Fruit fly (Drosophila melanogaster) whole organism, prepupa: ENCODE results near the gene stv.
A peak's percentile ranks its signal among the peaks of the same experiment; 100 is the strongest.

ENCODE experiments used
- CG10631 ChIP-seq: fragments of 200-800 bp; sonication (Bioruptor generic); optimal IDR thresholded peaks from 2 replicates; lab custom pipeline; 2016; ENCODE audit warnings: missing biosample characterization, missing genetic modification characterization
- CG10669 ChIP-seq: fragments of 200-800 bp; sonication (Bioruptor generic); optimal IDR thresholded peaks from 3 replicates; lab custom pipeline; 2018; ENCODE audit warnings: missing biosample characterization, mild to moderate bottlenecking, missing genetic modification characterization, moderate library complexity
- CG11294 ChIP-seq: fragments of 200-800 bp; sonication (Bioruptor generic); IDR thresholded peaks from 2 replicates; pipeline ENCODE4 v1.3.6; 2022; ENCODE audit warnings: missing biosample characterization, missing genetic modification characterization
- CG11762 ChIP-seq: fragments of 200-800 bp; sonication (Bioruptor generic); optimal IDR thresholded peaks from 3 replicates; lab custom pipeline; 2016; ENCODE audit warnings: missing biosample characterization, missing genetic modification characterization; ENCODE audit not compliant: insufficient read depth
- CG11902 ChIP-seq: fragments of 200-800 bp; sonication (Bioruptor generic); optimal IDR thresholded peaks from 3 replicates; lab custom pipeline; 2016; ENCODE audit warnings: missing biosample characterization, missing genetic modification characterization
- CG15336 ChIP-seq: fragments of 200-800 bp; sonication (Bioruptor generic); IDR thresholded peaks from 2 replicates; pipeline ENCODE4 v1.3.6; 2022; ENCODE audit warnings: missing biosample characterization, missing genetic modification characterization
- CG1621 ChIP-seq: fragments of 200-800 bp; sonication (Bioruptor generic); optimal IDR thresholded peaks from 3 replicates; lab custom pipeline; 2018; ENCODE audit warnings: missing biosample characterization, mild to moderate bottlenecking, missing genetic modification characterization
- CG3032 ChIP-seq: fragments of 200-800 bp; optimal IDR thresholded peaks from 2 replicates; lab custom pipeline; 2019; ENCODE audit warnings: missing biosample characterization, mild to moderate bottlenecking, missing genetic modification characterization, moderate library complexity
- CG31627 ChIP-seq: fragments of 200-800 bp; sonication (Bioruptor generic); optimal IDR thresholded peaks from 3 replicates; lab custom pipeline; 2016; ENCODE audit warnings: missing biosample characterization, missing genetic modification characterization
- CG32006 ChIP-seq: fragments of 200-800 bp; sonication (Bioruptor generic); optimal IDR thresholded peaks from 3 replicates; lab custom pipeline; 2017; ENCODE audit warnings: missing biosample characterization, mild to moderate bottlenecking, missing genetic modification characterization
- CG3919 ChIP-seq: fragments of 200-800 bp; sonication (Bioruptor generic); optimal IDR thresholded peaks from 3 replicates; lab custom pipeline; 2016; ENCODE audit warnings: missing biosample characterization, missing genetic modification characterization
- CG6163 ChIP-seq: fragments of 200-800 bp; sonication (Bioruptor generic); IDR thresholded peaks from 3 replicates; pipeline ENCODE4 v1.3.6; 2022; ENCODE audit warnings: missing biosample characterization, missing genetic modification characterization
- CG6276 ChIP-seq: fragments of 200-800 bp; sonication (Bioruptor generic); optimal IDR thresholded peaks from 2 replicates; lab custom pipeline; 2017; ENCODE audit warnings: missing biosample characterization, mild to moderate bottlenecking, missing genetic modification characterization
- CG6792 ChIP-seq: fragments of 200-800 bp; sonication (Bioruptor generic); optimal IDR thresholded peaks from 3 replicates; lab custom pipeline; 2016; ENCODE audit warnings: missing biosample characterization, missing genetic modification characterization
- CG6808 ChIP-seq: fragments of 200-800 bp; sonication (Bioruptor generic); optimal IDR thresholded peaks from 3 replicates; lab custom pipeline; 2017; ENCODE audit warnings: missing biosample characterization, missing genetic modification characterization, mild to moderate bottlenecking, moderate library complexity, missing genetic modification reagents
- CG6854 ChIP-seq: fragments of 200-800 bp; sonication (Bioruptor generic); optimal IDR thresholded peaks from 2 replicates; lab custom pipeline; 2017; ENCODE audit warnings: missing biosample characterization, mild to moderate bottlenecking, missing genetic modification characterization
- CG7368 ChIP-seq: fragments of 200-800 bp; sonication (Bioruptor generic); optimal IDR thresholded peaks from 3 replicates; lab custom pipeline; 2016; ENCODE audit warnings: missing biosample characterization, missing genetic modification characterization
- CG8319 ChIP-seq: fragments of 200-800 bp; sonication (Bioruptor generic); optimal IDR thresholded peaks from 3 replicates; lab custom pipeline; 2016; ENCODE audit warnings: missing biosample characterization, missing genetic modification characterization
- CG8632 ChIP-seq: fragments of 200-800 bp; sonication (Bioruptor generic); optimal IDR thresholded peaks from 3 replicates; lab custom pipeline; 2016; ENCODE audit warnings: missing biosample characterization, missing genetic modification characterization
- CG9139 ChIP-seq: fragments of 200-800 bp; sonication (Bioruptor generic); optimal IDR thresholded peaks from 3 replicates; lab custom pipeline; 2017; ENCODE audit warnings: missing biosample characterization, mild to moderate bottlenecking, missing genetic modification characterization
- Eip75B ChIP-seq: fragments of 200-800 bp; sonication (Bioruptor generic); optimal IDR thresholded peaks from 3 replicates; lab custom pipeline; 2016; ENCODE audit warnings: missing biosample characterization, missing genetic modification characterization
- Eip93F ChIP-seq: fragments of 200-800 bp; sonication (Bioruptor generic); optimal IDR thresholded peaks from 2 replicates; lab custom pipeline; 2016; ENCODE audit warnings: missing biosample characterization, mild to moderate bottlenecking, missing genetic modification characterization
- Ets21C ChIP-seq: fragments of 200-800 bp; sonication (Bioruptor generic); optimal IDR thresholded peaks from 3 replicates; lab custom pipeline; 2016; ENCODE audit warnings: missing biosample characterization, missing genetic modification characterization
- Ets96B ChIP-seq: fragments of 200-800 bp; optimal IDR thresholded peaks from 2 replicates; lab custom pipeline; 2019; ENCODE audit warnings: missing biosample characterization, mild to moderate bottlenecking, missing genetic modification characterization, moderate library complexity
- Gug ChIP-seq: fragments of 200-800 bp; sonication (Bioruptor generic); IDR thresholded peaks from 2 replicates; pipeline ENCODE4 v1.3.6; 2022; ENCODE audit warnings: missing biosample characterization, missing genetic modification characterization
- Hr38 ChIP-seq: sonication (Bioruptor generic); optimal IDR thresholded peaks from 2 replicates; lab custom pipeline; 2016; ENCODE audit warnings: missing biosample characterization, missing genetic modification characterization
- Hr39 ChIP-seq: fragments of 200-800 bp; sonication (Bioruptor generic); optimal IDR thresholded peaks from 2 replicates; lab custom pipeline; 2016; ENCODE audit warnings: missing biosample characterization, missing genetic modification characterization
- Hr4 ChIP-seq: fragments of 200-800 bp; sonication (Bioruptor generic); optimal IDR thresholded peaks from 3 replicates; lab custom pipeline; 2016; ENCODE audit warnings: missing biosample characterization, missing genetic modification characterization
- Lpt ChIP-seq: fragments of 200-800 bp; sonication (Bioruptor generic); optimal IDR thresholded peaks from 3 replicates; lab custom pipeline; 2016; ENCODE audit warnings: missing biosample characterization, missing genetic modification characterization
- OdsH ChIP-seq: fragments of 200-800 bp; sonication (Bioruptor generic); optimal IDR thresholded peaks from 3 replicates; lab custom pipeline; 2016; ENCODE audit warnings: missing biosample characterization, missing genetic modification characterization
- Sox102F ChIP-seq: fragments of 200-800 bp; sonication (Bioruptor generic); optimal IDR thresholded peaks from 2 replicates; lab custom pipeline; 2016; ENCODE audit warnings: missing biosample characterization, mild to moderate bottlenecking, missing genetic modification characterization
- Sox15 ChIP-seq: fragments of 200-800 bp; sonication (Bioruptor generic); optimal IDR thresholded peaks from 3 replicates; lab custom pipeline; 2016; ENCODE audit warnings: missing biosample characterization, missing genetic modification characterization
- achi ChIP-seq: fragments of 200-800 bp; sonication (Bioruptor generic); optimal IDR thresholded peaks from 3 replicates; lab custom pipeline; 2016; ENCODE audit warnings: missing biosample characterization, missing genetic modification characterization
- acj6 ChIP-seq: fragments of 200-800 bp; sonication (Bioruptor generic); optimal IDR thresholded peaks from 3 replicates; lab custom pipeline; 2016; ENCODE audit warnings: missing biosample characterization, missing genetic modification characterization
- dac ChIP-seq: fragments of 200-800 bp; sonication (Bioruptor generic); optimal IDR thresholded peaks from 2 replicates; lab custom pipeline; 2017; ENCODE audit warnings: missing biosample characterization, mild to moderate bottlenecking, missing genetic modification characterization
- esn ChIP-seq: fragments of 200-800 bp; sonication (Bioruptor generic); optimal IDR thresholded peaks from 2 replicates; lab custom pipeline; 2016; ENCODE audit warnings: missing biosample characterization, mild to moderate bottlenecking, missing genetic modification characterization, moderate library complexity
- fd85E ChIP-seq: fragments of 200-800 bp; sonication (Bioruptor generic); optimal IDR thresholded peaks from 3 replicates; lab custom pipeline; 2016; ENCODE audit warnings: missing biosample characterization, missing genetic modification characterization
- lz ChIP-seq: fragments of 200-800 bp; sonication (Bioruptor generic); optimal IDR thresholded peaks from 3 replicates; lab custom pipeline; 2016; ENCODE audit warnings: missing biosample characterization, missing genetic modification characterization
- net ChIP-seq: fragments of 200-800 bp; sonication (Bioruptor generic); optimal IDR thresholded peaks from 3 replicates; lab custom pipeline; 2016; ENCODE audit warnings: missing biosample characterization, missing genetic modification characterization
- pdm3 ChIP-seq: fragments of 200-800 bp; sonication (Bioruptor generic); optimal IDR thresholded peaks from 3 replicates; lab custom pipeline; 2016; ENCODE audit warnings: missing biosample characterization, missing genetic modification characterization
- salr ChIP-seq, 2 experiments: fragments of 200-800 bp; sonication (Bioruptor generic); optimal IDR thresholded peaks; 3 replicates each; lab custom pipeline; 2016 to 2018; ENCODE audit warnings: missing biosample characterization in 2 of 2, missing genetic modification characterization in 2 of 2, mild to moderate bottlenecking in 1 of 2
- spab ChIP-seq: fragments of 200-800 bp; sonication (Bioruptor generic); optimal IDR thresholded peaks from 2 replicates; lab custom pipeline; 2017; ENCODE audit warnings: missing biosample characterization, mild to moderate bottlenecking, missing genetic modification characterization, missing genetic modification reagents
- ss ChIP-seq, 2 experiments: fragments of 200-800 bp; sonication (Bioruptor generic); optimal IDR thresholded peaks; 2 replicates in 1 of 2; 3 replicates in 1 of 2; lab custom pipeline; 2017 to 2018; ENCODE audit warnings: mild to moderate bottlenecking in 2 of 2, missing biosample characterization in 2 of 2, missing genetic modification characterization in 2 of 2, moderate library complexity in 1 of 2
- svp ChIP-seq: fragments of 200-800 bp; sonication (Bioruptor generic); peaks from one replicate; lab custom pipeline; 2016; ENCODE audit warnings: missing biosample characterization, missing genetic modification characterization
- topi ChIP-seq: fragments of 200-800 bp; sonication (Bioruptor generic); optimal IDR thresholded peaks from 3 replicates; lab custom pipeline; 2016; ENCODE audit warnings: missing biosample characterization, missing genetic modification characterization
- vri ChIP-seq: fragments of 200-800 bp; sonication (Bioruptor generic); optimal IDR thresholded peaks from 3 replicates; lab custom pipeline; 2016; ENCODE audit warnings: missing biosample characterization, mild to moderate bottlenecking, missing genetic modification characterization

stv gene

DNA sequence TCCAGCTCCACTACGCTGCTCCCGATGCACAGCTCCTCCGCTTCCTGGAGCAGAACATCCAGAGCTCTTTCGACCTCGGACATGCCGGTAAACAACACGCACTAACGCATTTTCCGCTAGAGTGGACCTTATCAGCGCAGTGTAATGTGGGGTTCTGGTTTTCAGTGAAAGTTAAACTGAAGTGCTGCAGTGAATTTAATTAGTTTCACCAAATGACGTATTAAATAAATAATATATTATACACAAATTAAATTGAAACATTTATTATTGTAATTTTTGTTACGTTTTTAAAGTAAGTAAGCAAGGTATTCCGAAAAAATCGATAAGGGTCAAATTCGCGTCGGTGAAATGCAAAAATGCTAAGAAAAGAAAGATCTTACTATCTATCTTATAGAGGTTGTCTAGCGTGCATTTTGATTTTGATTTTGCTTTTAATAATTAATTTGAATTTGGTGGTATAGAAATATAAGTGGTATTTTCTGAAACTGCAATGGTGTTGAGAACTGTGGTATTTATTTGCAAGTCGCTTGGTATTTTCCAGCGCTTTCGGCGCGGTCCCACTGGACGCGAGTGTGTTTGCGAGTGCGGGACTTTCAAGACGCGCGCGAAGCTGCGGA, 27.1 kb upstream of the stv start, which contains the start of the genes JMJD7 and CG10738 (continued):
- peak; percentile 89 for TF ChIP-seq CG3919 (GFP tag; lab: Kevin White, UChicago)
- TF ChIP-seq CG7368 (GFP tag; lab: Kevin White, UChicago), result peak; percentile 56
- TF ChIP-seq Hr4 (GFP tag; lab: Kevin White, UChicago), result peak; percentile 30
- no peak for TF ChIP-seq CG10631 (GFP tag; lab: Kevin White, UChicago)
- TF ChIP-seq Lpt (GFP tag; lab: Kevin White, UChicago), result peak; percentile 41
- peak; percentile 66 for TF ChIP-seq esn (GFP tag; lab: Kevin White, UChicago)
- TF ChIP-seq CG1621 (tag; lab: Kevin White, UChicago), result no peak
- no peak for TF ChIP-seq CG8319 (GFP tag; lab: Kevin White, UChicago)
- TF ChIP-seq CG11902 (GFP tag; lab: Kevin White, UChicago), result peak; percentile 66
- TF ChIP-seq CG11294 (GFP tag; lab: Robert Waterston, UW), result peak; percentile 51; the same call in 1 of the 2 replicates
- TF ChIP-seq CG6854 (GFP tag; lab: Kevin White, UChicago), result peak; percentile 48
- TF ChIP-seq Ets21C, result no peak
- peak; percentile 28 for TF ChIP-seq CG9139 (GFP tag; lab: Kevin White, UChicago)
- TF ChIP-seq Eip93F (GFP tag; lab: Kevin White, UChicago), result no peak
- TF ChIP-seq Sox102F (GFP tag; lab: Kevin White, UChicago), result peak; percentile 36
- no peak for TF ChIP-seq ss (GFP tag; optimal IDR thresholded peaks at IDR 0.05; lab: Kevin White, UChicago)
- TF ChIP-seq CG31627 (GFP tag; lab: Kevin White, UChicago), result peak; percentile 23
- peak; percentile 40 for TF ChIP-seq Ets96B (tag; lab: Kevin White, UChicago)
- peak in 1 of 2 experiments; percentile 34 for TF ChIP-seq salr (GFP tag; optimal IDR thresholded peaks at IDR 0.05; lab: Kevin White, UChicago)
- peak; percentile 51 for TF ChIP-seq OdsH
- no peak for TF ChIP-seq Sox15 (GFP tag; lab: Kevin White, UChicago)
- TF ChIP-seq Gug (GFP tag; lab: Robert Waterston, UW), result no peak
- peak; percentile 44 for TF ChIP-seq CG3032 (tag; lab: Kevin White, UChicago)
- TF ChIP-seq Hr38, result no peak
- peak; percentile 52 for TF ChIP-seq net (GFP tag; lab: Kevin White, UChicago)
- TF ChIP-seq CG10669 (GFP tag; lab: Kevin White, UChicago), result peak; percentile 78
- peak; percentile 42 for TF ChIP-seq achi (GFP tag; lab: Kevin White, UChicago)
- TF ChIP-seq topi (GFP tag; lab: Kevin White, UChicago), result peak; percentile 65
- TF ChIP-seq CG8632 (GFP tag; lab: Kevin White, UChicago), result no peak
- TF ChIP-seq CG32006 (GFP tag; lab: Kevin White, UChicago), result peak; percentile 42
- peak; percentile 26 for TF ChIP-seq CG6276
- peak; percentile 46 for TF ChIP-seq acj6

DNA sequence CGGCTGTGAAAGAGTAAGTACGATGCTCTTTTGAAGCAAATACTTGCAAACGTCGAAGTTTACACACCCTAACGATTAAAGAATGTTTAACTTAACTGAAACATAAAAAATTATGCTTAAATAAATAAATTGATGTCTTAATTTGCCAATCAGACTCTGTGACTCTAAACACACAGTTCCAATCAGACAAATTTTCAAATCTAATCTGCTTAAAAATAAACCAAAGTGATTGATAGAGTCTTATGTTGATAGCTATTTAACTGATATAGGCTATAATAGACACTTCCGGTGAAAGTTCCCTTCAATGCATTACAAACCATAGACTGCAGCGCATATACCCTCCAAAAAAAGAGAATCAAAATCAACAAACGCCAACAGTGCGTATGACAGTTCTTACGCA, 25.8 kb upstream of the stv start:
- TF ChIP-seq CG32006 (GFP tag; lab: Kevin White, UChicago) (peak; percentile 70), CG1621 (tag; lab: Kevin White, UChicago) (no peak), CG10669 (GFP tag; lab: Kevin White, UChicago) (no peak), CG6792 (no peak), spab (GFP tag; lab: Kevin White, UChicago) (no peak), CG3032 (tag; lab: Kevin White, UChicago) (no peak), salr (GFP tag; optimal IDR thresholded peaks at IDR 0.05; lab: Kevin White, UChicago) (peak in 1 of 2 experiments; percentile 37), svp (GFP tag; lab: Kevin White, UChicago) (peak; percentile 82), Eip75B (GFP tag; lab: Kevin White, UChicago) (no peak), CG6276 (peak; percentile 60), esn (GFP tag; lab: Kevin White, UChicago) (no peak), Hr39 (peak; percentile 44), OdsH (peak; percentile 46), CG6808 (GFP tag; lab: Kevin White, UChicago) (peak; percentile 9), CG8319 (GFP tag; lab: Kevin White, UChicago) (no peak), Hr38 (no peak), CG6163 (GFP tag; lab: Robert Waterston, UW) (0 out of 3 replicates have a peak, but pooled peaks have one; percentile 13), pdm3 (GFP tag; lab: Kevin White, UChicago) (peak; percentile 38), lz (GFP tag; lab: Kevin White, UChicago) (peak; percentile 16), CG15336 (peak; percentile 77), dac (GFP tag; lab: Kevin White, UChicago) (peak; percentile 23), CG11294 (GFP tag; lab: Robert Waterston, UW) (peak; percentile 48; the same call in 1 of the 2 replicates), CG11762 (peak; percentile 7), CG11902 (GFP tag; lab: Kevin White, UChicago) (no peak), CG9139 (GFP tag; lab: Kevin White, UChicago) (no peak), Lpt (GFP tag; lab: Kevin White, UChicago) (peak; percentile 19), topi (GFP tag; lab: Kevin White, UChicago) (peak; percentile 2), acj6 (peak; percentile 21), ss (GFP tag; optimal IDR thresholded peaks at IDR 0.05; lab: Kevin White, UChicago) (no peak), vri (GFP tag; lab: Kevin White, UChicago) (peak; percentile 36), Sox102F (GFP tag; lab: Kevin White, UChicago) (peak; percentile 23), Ets96B (tag; lab: Kevin White, UChicago) (no peak), fd85E (GFP tag; lab: Kevin White, UChicago) (no peak)
